Fruit fly (Drosophila melanogaster) whole organism, wandering third instar larva: ENCODE measurements around the gene Pop5.

Experiments
- Abd-B ChIP-seq: fragments of >200 bp; optimal IDR thresholded peaks from 2 replicates; lab custom pipeline; 2017; ENCODE audit warnings: missing biosample characterization, missing genetic modification characterization
- Dfd ChIP-seq: fragments of >200 bp; optimal IDR thresholded peaks from 2 replicates; lab custom pipeline; 2017; ENCODE audit warnings: missing biosample characterization, missing genetic modification characterization
- GATAd ChIP-seq: sonication (Bioruptor generic); optimal IDR thresholded peaks from 2 replicates; lab custom pipeline; 2016; ENCODE audit warnings: missing biosample characterization, missing genetic modification characterization
- Hnf4 ChIP-seq: fragments of 200-800 bp; sonication (Bioruptor generic); optimal IDR thresholded peaks from 2 replicates; lab custom pipeline; 2016; ENCODE audit warnings: missing biosample characterization, mild to moderate bottlenecking, missing genetic modification characterization
- Hr78 ChIP-seq: fragments of >200 bp; optimal IDR thresholded peaks from 2 replicates; lab custom pipeline; 2017; ENCODE audit warnings: missing biosample characterization, missing genetic modification characterization
- N ChIP-seq: fragments of >200 bp; optimal IDR thresholded peaks from 2 replicates; lab custom pipeline; 2018; ENCODE audit warnings: missing biosample characterization, missing external identifiers, missing genetic modification characterization
- Vsx2 ChIP-seq: fragments of 200-300, 225-300 bp; sonication (Bioruptor generic); optimal IDR thresholded peaks from 2 replicates; lab custom pipeline; 2018; ENCODE audit warnings: missing biosample characterization, missing genetic modification characterization; ENCODE audit not compliant: partially characterized antibody
- ey ChIP-seq: fragments of 200-800 bp; sonication (Bioruptor generic); optimal IDR thresholded peaks from 2 replicates; lab custom pipeline; 2016; ENCODE audit warnings: missing biosample characterization, missing genetic modification characterization
- fru ChIP-seq: fragments of 200-800 bp; sonication (Bioruptor generic); optimal IDR thresholded peaks from 3 replicates; lab custom pipeline; 2016; ENCODE audit warnings: missing biosample characterization, mild to moderate bottlenecking, missing genetic modification characterization
- h ChIP-seq: fragments of 200-800 bp; sonication (Bioruptor generic); optimal IDR thresholded peaks from 3 replicates; lab custom pipeline; 2016; ENCODE audit warnings: missing biosample characterization, mild to moderate bottlenecking, missing genetic modification characterization
- pan ChIP-seq: fragments of >200 bp; optimal IDR thresholded peaks from 2 replicates; lab custom pipeline; 2017
- sage ChIP-seq: fragments of 200-800 bp; sonication (Bioruptor generic); optimal IDR thresholded peaks from 2 replicates; lab custom pipeline; 2016; ENCODE audit warnings: missing biosample characterization, mild to moderate bottlenecking, missing genetic modification characterization
- usp ChIP-seq: fragments of >200 bp; optimal IDR thresholded peaks from 2 replicates; lab custom pipeline; 2017; ENCODE audit warnings: missing biosample characterization, missing genetic modification characterization
- woc ChIP-seq: sonication (Bioruptor generic); optimal IDR thresholded peaks from 2 replicates; lab custom pipeline; 2016; ENCODE audit warnings: missing biosample characterization, mild to moderate bottlenecking, missing genetic modification characterization

- TF ChIP-seq Dfd (GFP tag; lab: Kevin White, UChicago), result no peak
- TF ChIP-seq h (GFP tag; lab: Kevin White, UChicago), result no peak
- TF ChIP-seq Vsx2 (GFP tag; lab: Kevin White, UChicago), result no peak
- no peak for TF ChIP-seq Hr78 (GFP tag; lab: Kevin White, UChicago)
- TF ChIP-seq N, result no peak
- no peak for TF ChIP-seq Abd-B (GFP tag; lab: Kevin White, UChicago)
- TF ChIP-seq usp (GFP tag; lab: Kevin White, UChicago), result no peak
- no peak for TF ChIP-seq sage (GFP tag; lab: Kevin White, UChicago)
- no peak for TF ChIP-seq Hnf4
- TF ChIP-seq pan (lab: Kevin White, UChicago), result no peak
- TF ChIP-seq GATAd, result no peak
- TF ChIP-seq ey (GFP tag; lab: Kevin White, UChicago), result no peak
- TF ChIP-seq fru (GFP tag; lab: Kevin White, UChicago), result no peak
- no peak for TF ChIP-seq woc (GFP tag; lab: Kevin White, UChicago)
Measured at dm6 chr3L:17035492-17035891, 9.3 kb downstream of the Pop5 start, which contains the start of gene beg.
